Worm (Caenorhabditis elegans): Measurements from ENCODE around the gene irld-65.

DNA sequence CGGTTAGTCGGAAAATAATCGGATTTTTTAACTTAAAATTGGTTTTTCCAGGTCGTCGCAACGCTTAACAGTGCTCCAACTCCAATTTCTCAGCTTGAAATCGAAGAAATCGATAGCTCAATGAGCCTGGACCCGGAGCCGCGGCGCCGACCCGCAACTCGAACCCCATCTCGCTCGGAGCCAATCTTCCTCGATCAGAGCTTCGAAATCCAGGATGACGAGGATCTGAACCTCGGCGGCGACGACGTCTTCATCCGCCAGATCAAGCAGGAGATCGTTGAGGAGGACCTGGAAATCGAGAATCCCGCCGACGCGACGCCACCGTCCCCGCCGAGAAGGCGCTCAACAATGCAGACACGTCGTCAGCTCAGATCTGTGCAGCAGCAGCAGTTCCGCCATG lies 17.5 kb downstream of the irld-65 start:
- TF ChIP-seq hmg-4 (GFP tag; optimal IDR thresholded peaks at IDR 0.05) (no peak), sea-1 (GFP tag; conservative IDR thresholded peaks at IDR 0.05) (no peak), tra-4 (tag; optimal IDR thresholded peaks at IDR 0.05) (no peak), F13C5.2 (tag; optimal IDR thresholded peaks at IDR 0.05) (no peak), ceh-13 (GFP tag; optimal IDR thresholded peaks at IDR 0.05) (no peak)
